Worm (Caenorhabditis elegans) whole organism, mixed stage, embryonic: ENCODE results near the gene ccdc-149.

ENCODE experiments used
- ces-1 ChIP-seq: fragments of 150-350 bp; optimal IDR thresholded peaks from 2 replicates; lab custom pipeline; 2014; ENCODE audit warnings: missing biosample characterization, missing genetic modification reagents, missing genetic modification characterization
- elt-1 ChIP-seq: sonication (generic microtip); optimal IDR thresholded peaks from 2 replicates; lab custom pipeline; 2017; ENCODE audit warnings: missing genetic modification characterization, mild to moderate bottlenecking, missing compliant biosample characterization, antibody characterized with exemption, moderate library complexity, borderline replicate concordance; ENCODE audit not compliant: insufficient read depth
- elt-3 ChIP-seq: fragments of 150-350 bp; optimal IDR thresholded peaks from 2 replicates; lab custom pipeline; 2014; ENCODE audit warnings: missing biosample characterization, missing genetic modification characterization
- lin-13 ChIP-seq: fragments of 150-350 bp; optimal IDR thresholded peaks from 2 replicates; lab custom pipeline; 2014; ENCODE audit warnings: missing biosample characterization, missing genetic modification characterization
- lsy-2 ChIP-seq: fragments of 150-350 bp; optimal IDR thresholded peaks from 2 replicates; lab custom pipeline; 2014; ENCODE audit warnings: missing biosample characterization, missing genetic modification characterization
- nhr-12 ChIP-seq: fragments of 150-350 bp; optimal IDR thresholded peaks from 2 replicates; lab custom pipeline; 2014; ENCODE audit warnings: missing biosample characterization, missing genetic modification characterization
- nhr-237 ChIP-seq: fragments of 150-350 bp; optimal IDR thresholded peaks from 2 replicates; lab custom pipeline; 2014; ENCODE audit warnings: missing biosample characterization, missing genetic modification characterization
- nhr-28 ChIP-seq: fragments of 150-350 bp; optimal IDR thresholded peaks from 2 replicates; lab custom pipeline; 2014; ENCODE audit warnings: missing biosample characterization, missing genetic modification characterization
- nhr-76 ChIP-seq: sonication (generic microtip); optimal IDR thresholded peaks from 2 replicates; lab custom pipeline; 2017; ENCODE audit warnings: missing biosample characterization, missing genetic modification characterization
- pha-4 ChIP-seq: fragments of 150-350 bp; optimal IDR thresholded peaks from 2 replicates; lab custom pipeline; 2018; ENCODE audit warnings: missing biosample characterization, missing genetic modification reagents, missing genetic modification characterization
- tbx-8 ChIP-seq: fragments of 200-800 bp; sonication (Bioruptor generic); optimal IDR thresholded peaks from 2 replicates; lab custom pipeline; 2018; ENCODE audit warnings: mild to moderate bottlenecking, missing genetic modification characterization, moderate library complexity, missing compliant biosample characterization
- unc-62 ChIP-seq: fragments of 150-350 bp; optimal IDR thresholded peaks from 2 replicates; lab custom pipeline; 2014; ENCODE audit warnings: missing biosample characterization, missing genetic modification reagents, missing genetic modification characterization

- TF ChIP-seq ces-1 (GFP tag; lab: Kevin White, UChicago) (no peak), lin-13 (tag; lab: Kevin White, UChicago) (no peak), tbx-8 (GFP tag; lab: Kevin White, UChicago) (no peak), nhr-12 (no peak), lsy-2 (no peak), nhr-237 (tag; lab: Kevin White, UChicago) (no peak), pha-4 (tag; lab: Kevin White, UChicago) (no peak), elt-3 (tag; lab: Kevin White, UChicago) (no peak), nhr-28 (no peak), nhr-76 (tag; lab: Kevin White, UChicago) (no peak), elt-1 (tag; lab: Kevin White, UChicago) (no peak), unc-62 (GFP tag; lab: Kevin White, UChicago) (no peak)
Measured at ce11 chrX:11498871-11499270, 12.4 kb downstream of the ccdc-149 start.
